Worm (Caenorhabditis elegans) whole organism, early embryonic: Measurements from ENCODE around the gene C02E7.10.

Source experiments
- F13C5.2 ChIP-seq: sonication (generic microtip); optimal IDR thresholded peaks from 2 replicates; lab custom pipeline; 2017; ENCODE audit warnings: mild to moderate bottlenecking, missing genetic modification characterization, inconsistent platforms, missing compliant biosample characterization
- ama-1 ChIP-seq: fragments of 150-350 bp; optimal IDR thresholded peaks from 2 replicates; lab custom pipeline; 2014
- ceh-36 ChIP-seq: sonication (generic microtip); optimal IDR thresholded peaks from 2 replicates; lab custom pipeline; 2016; ENCODE audit warnings: missing genetic modification characterization, inconsistent platforms, missing compliant biosample characterization
- ets-7 ChIP-seq: sonication (generic microtip); optimal IDR thresholded peaks from 2 replicates; lab custom pipeline; 2016; ENCODE audit warnings: missing genotype, missing genetic modification characterization, missing compliant biosample characterization
- hmg-4 ChIP-seq: fragments of 200-800 bp; sonication (Bioruptor generic); optimal IDR thresholded peaks from 2 replicates; lab custom pipeline; 2018; ENCODE audit warnings: mild to moderate bottlenecking, missing genetic modification characterization, missing compliant biosample characterization
- hnd-1 ChIP-seq: sonication (generic microtip); optimal IDR thresholded peaks from 2 replicates; lab custom pipeline; 2016; ENCODE audit warnings: missing genetic modification characterization, missing compliant biosample characterization
- sea-1 ChIP-seq: fragments of 200-800 bp; sonication (Bioruptor generic); conservative IDR thresholded peaks from 2 replicates; pipeline ENCODE4 v1.3.6; 2022; ENCODE audit warnings: missing genetic modification characterization, missing compliant biosample characterization
- tbx-37 ChIP-seq: fragments of 200-800 bp; sonication (Bioruptor generic); conservative IDR thresholded peaks from 2 replicates; pipeline ENCODE4 v1.3.6; 2022; ENCODE audit warnings: missing genetic modification reagents, missing genetic modification characterization, missing compliant biosample characterization

ce11 chrV:4884490-4884889, 48.4 kb downstream of the C02E7.10 start, which contains the start of gene T19H12.12:
- TF ChIP-seq hnd-1 (tag; lab: Kevin White, UChicago) = no peak
- TF ChIP-seq hmg-4 (GFP tag; lab: Kevin White, UChicago) = no peak
- no peak for TF ChIP-seq ets-7
- no peak for TF ChIP-seq F13C5.2 (tag; lab: Kevin White, UChicago)
- TF ChIP-seq ama-1 (lab: Kevin White, UChicago) = no peak
- no peak for TF ChIP-seq sea-1 (GFP tag; lab: Robert Waterston, UW)
- no peak for TF ChIP-seq tbx-37 (GFP tag; lab: Robert Waterston, UW)
- TF ChIP-seq ceh-36 (tag; lab: Kevin White, UChicago) = no peak
